Worm (Caenorhabditis elegans): ENCODE measurements around the gene clc-10.

clc-10 gene

DNA sequence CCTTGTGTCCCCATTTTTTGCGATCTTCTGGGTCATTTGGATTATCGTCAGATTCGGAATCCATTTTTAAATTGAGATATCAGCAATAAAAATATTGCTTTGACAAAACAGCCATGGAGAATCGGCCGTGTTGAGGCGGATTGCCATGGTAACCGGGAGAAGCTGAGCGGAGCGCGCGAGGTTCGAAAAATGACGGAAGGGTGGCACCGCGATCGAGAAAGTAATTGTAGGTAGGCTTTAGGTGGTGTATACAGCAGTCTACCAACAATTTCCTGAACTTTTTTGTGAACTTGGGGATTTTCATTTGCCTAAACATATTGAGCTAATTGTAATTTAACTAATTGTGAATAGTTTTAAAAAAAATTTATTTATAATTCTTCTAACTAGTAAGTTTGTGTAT is 17.5 kb upstream of the clc-10 start, which contains the start of gene ift-139:
ift-139 (minus strand) TSS at position 101 of the 400 bp plus-strand sequence.
- TF ChIP-seq lin-13 (tag; optimal IDR thresholded peaks at IDR 0.05), result no peak
- no peak for TF ChIP-seq ces-1 (GFP tag; optimal IDR thresholded peaks at IDR 0.05)
- no peak for TF ChIP-seq bed-3 (GFP tag; optimal IDR thresholded peaks at IDR 0.05)

DNA sequence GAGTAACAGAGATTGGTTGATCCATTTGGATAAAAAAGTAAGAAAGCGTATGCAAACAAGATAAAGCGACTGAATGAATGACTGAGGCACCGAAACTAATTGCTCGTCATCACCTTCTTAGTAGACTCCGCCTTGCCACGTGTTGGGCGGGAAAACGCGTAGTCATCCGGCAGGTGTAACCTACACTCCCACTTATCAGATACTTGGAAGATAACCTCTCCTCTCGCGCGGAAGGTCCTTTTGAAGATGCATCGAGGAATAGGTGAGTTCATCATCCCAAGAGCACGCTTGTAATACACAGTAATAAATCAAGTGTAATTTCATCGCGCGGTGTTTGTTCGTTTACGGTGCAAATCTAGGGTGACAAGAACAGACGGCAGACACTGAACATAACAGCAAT is 10.0 kb upstream of the clc-10 start, which contains the start of gene tbx-11:
tbx-11 (minus strand) TSS at position 101 of the 400 bp plus-strand sequence.
- TF ChIP-seq unc-120 (tag; optimal IDR thresholded peaks at IDR 0.05; ENCODE audit: poor library complexity, severe bottlenecking), result no peak
- TF ChIP-seq nhr-2 (tag; optimal IDR thresholded peaks at IDR 0.05), result peak; percentile 29

DNA sequence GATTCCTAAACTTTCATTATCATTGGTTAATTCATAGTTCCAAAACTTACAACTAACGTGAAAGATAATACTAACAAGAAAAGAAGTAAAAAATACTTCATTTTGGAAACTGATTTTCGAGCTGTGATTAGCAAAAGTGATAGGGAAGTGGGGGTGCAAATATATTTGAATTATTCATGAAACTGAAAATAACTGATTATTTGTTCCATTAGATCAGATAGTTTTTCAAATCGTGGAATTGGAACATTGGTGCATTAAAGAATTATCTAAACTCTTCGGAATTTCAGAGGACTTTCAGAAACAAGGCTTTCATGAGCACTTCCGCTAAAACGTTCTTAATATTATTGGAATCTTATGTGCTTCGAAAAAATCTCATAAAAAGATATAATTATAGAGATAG is 1.2 kb upstream of the clc-10 start, which contains the start of gene F40H6.5:
F40H6.5 (minus strand) TSS at position 101 of the 400 bp plus-strand sequence.
- TF ChIP-seq M03D4.4 (tag; optimal IDR thresholded peaks at IDR 0.05), result no peak
- TF ChIP-seq ham-2 (GFP tag; optimal IDR thresholded peaks at IDR 0.05), result no peak
- no peak for TF ChIP-seq elt-3 (tag; optimal IDR thresholded peaks at IDR 0.05)
- TF ChIP-seq lin-32 (GFP tag; optimal IDR thresholded peaks at IDR 0.05), result no peak
- TF ChIP-seq cnd-1 (tag; optimal IDR thresholded peaks at IDR 0.05), result no peak

DNA sequence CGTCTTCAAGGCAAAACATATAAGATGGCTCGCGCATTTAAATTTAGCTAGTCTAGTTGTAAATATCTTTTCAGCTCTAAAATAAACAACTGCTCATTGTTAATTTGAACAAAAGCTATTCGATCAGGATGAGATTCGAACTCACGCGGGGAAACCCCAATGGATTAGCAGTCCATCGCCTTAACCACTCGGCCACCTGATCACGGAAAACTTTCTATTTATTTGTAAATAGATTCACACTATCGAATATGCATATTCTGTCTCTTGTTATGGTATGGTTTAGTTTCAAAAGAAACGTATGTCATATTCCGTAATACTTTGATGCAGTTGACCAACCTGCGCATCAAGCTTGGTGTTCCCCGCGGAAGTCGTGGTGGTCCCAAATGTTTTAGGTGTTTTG is 691 bp upstream of the clc-10 start:
- TF ChIP-seq lsy-2 (tag; optimal IDR thresholded peaks at IDR 0.05), result no peak
- TF ChIP-seq nhr-237 (tag; optimal IDR thresholded peaks at IDR 0.05), result no peak
- TF ChIP-seq M03D4.4 (tag; optimal IDR thresholded peaks at IDR 0.05), result no peak
- no peak for TF ChIP-seq ceh-43 (GFP tag; optimal IDR thresholded peaks at IDR 0.05)
- no peak for TF ChIP-seq unc-62 (GFP tag; optimal IDR thresholded peaks at IDR 0.05)
- no peak for TF ChIP-seq tbx-8 (GFP tag; optimal IDR thresholded peaks at IDR 0.05)
- no peak for TF ChIP-seq pha-4 (tag; optimal IDR thresholded peaks at IDR 0.05)
- TF ChIP-seq mab-5 (tag; optimal IDR thresholded peaks at IDR 0.05), result no peak
- TF ChIP-seq bed-3 (GFP tag; optimal IDR thresholded peaks at IDR 0.05), result no peak
- no peak for TF ChIP-seq flh-1 (GFP tag; optimal IDR thresholded peaks at IDR 0.05)
- no peak for TF ChIP-seq nhr-76 (tag; optimal IDR thresholded peaks at IDR 0.05)
- TF ChIP-seq hlh-1 (tag; optimal IDR thresholded peaks at IDR 0.05), result no peak
- no peak for TF ChIP-seq blmp-1 (tag; optimal IDR thresholded peaks at IDR 0.05)
- no peak for TF ChIP-seq elt-3 (tag; optimal IDR thresholded peaks at IDR 0.05)
- no peak for TF ChIP-seq lin-13 (tag; optimal IDR thresholded peaks at IDR 0.05)
- no peak for TF ChIP-seq lin-32 (GFP tag; optimal IDR thresholded peaks at IDR 0.05)
- TF ChIP-seq nhr-12 (tag; optimal IDR thresholded peaks at IDR 0.05), result no peak
- TF ChIP-seq mls-2 (tag; optimal IDR thresholded peaks at IDR 0.05), result no peak
- TF ChIP-seq zip-8 (tag; optimal IDR thresholded peaks at IDR 0.05), result no peak
- no peak for TF ChIP-seq ces-1 (GFP tag; optimal IDR thresholded peaks at IDR 0.05)

DNA sequence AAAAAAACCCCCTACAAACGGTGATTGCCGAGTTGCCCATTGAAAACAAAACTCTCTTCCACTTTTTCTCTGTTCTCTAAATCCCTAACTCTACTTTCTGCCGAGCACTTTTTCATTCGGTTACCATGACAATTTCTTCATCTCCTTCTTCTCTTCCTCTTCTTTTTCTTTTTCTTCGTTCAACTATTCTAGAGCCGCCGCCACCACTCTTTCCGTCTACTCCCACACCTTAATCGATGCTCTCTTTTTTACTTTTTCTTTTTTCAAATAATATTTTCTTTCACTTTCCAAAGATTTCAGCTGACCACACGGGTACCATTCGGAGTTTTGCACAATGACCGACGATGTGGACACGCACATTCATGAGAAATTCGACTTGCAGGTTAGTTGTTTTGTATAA is 10.7 kb downstream of the clc-10 start, which contains the start of gene mapk-15:
mapk-15 (plus strand) TSS at position 301 of the 400 bp plus-strand sequence.
- no peak for TF ChIP-seq ztf-11 (tag; optimal IDR thresholded peaks at IDR 0.05)
- TF ChIP-seq mab-5 (tag; optimal IDR thresholded peaks at IDR 0.05), result no peak
- TF ChIP-seq nhr-28 (tag; optimal IDR thresholded peaks at IDR 0.05), result no peak
- TF ChIP-seq nhr-237 (tag; optimal IDR thresholded peaks at IDR 0.05), result no peak
- no peak for TF ChIP-seq cnd-1 (tag; optimal IDR thresholded peaks at IDR 0.05)
- no peak for TF ChIP-seq sptf-1 (tag; optimal IDR thresholded peaks at IDR 0.05)
- TF ChIP-seq lsy-2 (tag; optimal IDR thresholded peaks at IDR 0.05), result no peak
- no peak for TF ChIP-seq ceh-83 (GFP tag; optimal IDR thresholded peaks at IDR 0.05)
- no peak for TF ChIP-seq ceh-43 (GFP tag; optimal IDR thresholded peaks at IDR 0.05)
- TF ChIP-seq ceh-39 (tag; optimal IDR thresholded peaks at IDR 0.05), result no peak
- no peak for TF ChIP-seq nhr-76 (tag; optimal IDR thresholded peaks at IDR 0.05)
- no peak for TF ChIP-seq bed-3 (GFP tag; optimal IDR thresholded peaks at IDR 0.05)
- TF ChIP-seq elt-3 (tag; optimal IDR thresholded peaks at IDR 0.05), result no peak
- TF ChIP-seq mep-1 (tag; optimal IDR thresholded peaks at IDR 0.05), result no peak
- TF ChIP-seq tbx-8 (GFP tag; optimal IDR thresholded peaks at IDR 0.05), result no peak
- TF ChIP-seq nhr-12 (tag; optimal IDR thresholded peaks at IDR 0.05), result no peak
- TF ChIP-seq zip-8 (tag; optimal IDR thresholded peaks at IDR 0.05), result no peak
- no peak for TF ChIP-seq snpc-4 (tag; optimal IDR thresholded peaks at IDR 0.05)
- no peak for TF ChIP-seq ham-2 (GFP tag; optimal IDR thresholded peaks at IDR 0.05)
- TF ChIP-seq nhr-2 (tag; optimal IDR thresholded peaks at IDR 0.05), result no peak

DNA sequence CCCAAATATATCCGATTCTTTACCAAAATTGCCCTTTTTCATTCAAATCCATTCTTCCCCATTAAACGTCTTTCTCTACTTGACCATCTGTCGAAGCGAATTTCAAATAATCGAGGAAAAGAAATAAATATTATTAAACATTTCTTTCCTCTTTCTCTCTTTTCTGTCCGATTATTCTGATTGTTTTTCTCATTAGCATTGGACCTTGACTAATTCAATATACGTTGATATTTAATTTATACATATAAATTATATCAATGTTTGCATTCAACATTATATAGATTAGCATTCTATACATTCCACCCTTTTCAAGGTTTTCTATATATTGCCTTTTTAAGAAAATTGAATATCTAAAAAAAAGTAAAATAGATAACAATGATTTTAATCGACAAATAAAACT is 16.1 kb downstream of the clc-10 start:
- TF ChIP-seq ces-1 (GFP tag; optimal IDR thresholded peaks at IDR 0.05) (peak; percentile 89), M03D4.4 (tag; optimal IDR thresholded peaks at IDR 0.05) (no peak)

Measured in whole organism, mixed stage, embryonic.